Fruit fly (Drosophila melanogaster) whole organism, embryonic: ENCODE data around the gene CG18563.

ENCODE experiments used
- ATbp ChIP-seq: fragments of 200-800 bp; sonication (Bioruptor generic); optimal IDR thresholded peaks from 2 replicates; lab custom pipeline; 2017; ENCODE audit warnings: missing biosample characterization, mild to moderate bottlenecking, missing genetic modification characterization, missing genetic modification reagents
- B-H2 ChIP-seq: fragments of 200-800 bp; sonication (Bioruptor generic); optimal IDR thresholded peaks from 2 replicates; lab custom pipeline; 2018; ENCODE audit warnings: missing biosample characterization, mild to moderate bottlenecking, missing genetic modification characterization
- CG10267 ChIP-seq: fragments of 200-800 bp; sonication (Bioruptor generic); optimal IDR thresholded peaks from 2 replicates; lab custom pipeline; 2018; ENCODE audit warnings: missing biosample characterization, mild to moderate bottlenecking, missing genetic modification characterization, moderate library complexity
- CG10959 ChIP-seq: fragments of 200-800 bp; sonication (Bioruptor generic); IDR thresholded peaks from 2 replicates; pipeline ENCODE4 v1.3.6; 2022; ENCODE audit warnings: missing biosample characterization, missing genetic modification characterization
- CG11456 ChIP-seq: fragments of 200-800 bp; sonication (Bioruptor generic); IDR thresholded peaks from 3 replicates; pipeline ENCODE4 v1.3.6; 2022; ENCODE audit warnings: missing biosample characterization, missing genetic modification characterization
- CG12155 ChIP-seq: fragments of 200-800 bp; sonication (Bioruptor generic); optimal IDR thresholded peaks from 3 replicates; lab custom pipeline; 2016; ENCODE audit warnings: missing biosample characterization, missing genetic modification characterization
- CG16863 ChIP-seq: fragments of 200-800 bp; sonication (Bioruptor generic); optimal IDR thresholded peaks from 3 replicates; lab custom pipeline; 2016; ENCODE audit warnings: missing biosample characterization, missing genetic modification characterization
- CG1832 ChIP-seq: fragments of 200-800 bp; sonication (Bioruptor generic); optimal IDR thresholded peaks from 2 replicates; lab custom pipeline; 2017; ENCODE audit warnings: missing biosample characterization, mild to moderate bottlenecking, missing genetic modification characterization, inconsistent platforms
- CG2120 ChIP-seq: fragments of 200-800 bp; sonication (Bioruptor generic); optimal IDR thresholded peaks from 3 replicates; lab custom pipeline; 2016; ENCODE audit warnings: missing biosample characterization, missing genetic modification characterization
- CG32772 ChIP-seq: fragments of 200-800 bp; sonication (Bioruptor generic); IDR thresholded peaks from 2 replicates; pipeline ENCODE4 v1.3.6; 2022; ENCODE audit warnings: missing biosample characterization, missing genetic modification characterization
- CG6272 ChIP-seq: fragments of 200-800 bp; sonication (Bioruptor generic); IDR thresholded peaks from 2 replicates; pipeline ENCODE4 v1.3.6; 2022; ENCODE audit warnings: missing biosample characterization, missing genetic modification characterization
- CG8281 ChIP-seq: fragments of 200-800 bp; sonication (Bioruptor generic); optimal IDR thresholded peaks from 2 replicates; lab custom pipeline; 2018; ENCODE audit warnings: missing biosample characterization, mild to moderate bottlenecking, missing genetic modification characterization, moderate library complexity
- CG8765 ChIP-seq: fragments of 200-800 bp; sonication (Bioruptor generic); IDR thresholded peaks from 2 replicates; pipeline ENCODE4 v1.3.6; 2022; ENCODE audit warnings: missing biosample characterization, missing genetic modification characterization
- CG8944 ChIP-seq: fragments of 200-800 bp; sonication (Bioruptor generic); optimal IDR thresholded peaks from 3 replicates; lab custom pipeline; 2016; ENCODE audit warnings: missing biosample characterization, missing genetic modification characterization
- CG9797 ChIP-seq: fragments of 200-800 bp; sonication (Bioruptor generic); optimal IDR thresholded peaks from 3 replicates; lab custom pipeline; 2018; ENCODE audit warnings: missing biosample characterization, mild to moderate bottlenecking, missing genetic modification characterization
- CG9932 ChIP-seq: fragments of 200-800 bp; sonication (Bioruptor generic); IDR thresholded peaks from 2 replicates; pipeline ENCODE4 v1.3.6; 2022; ENCODE audit warnings: missing biosample characterization, missing genetic modification characterization
- CrebB ChIP-seq: fragments of 200-800 bp; sonication (Bioruptor generic); optimal IDR thresholded peaks from 3 replicates; lab custom pipeline; 2018; ENCODE audit warnings: missing biosample characterization, mild to moderate bottlenecking, missing genetic modification characterization
- Dip2 ChIP-seq: fragments of 200-800 bp; sonication (Bioruptor generic); IDR thresholded peaks from 2 replicates; pipeline ENCODE4 v1.3.6; 2022; ENCODE audit warnings: missing biosample characterization, missing genetic modification characterization
- Elba2 ChIP-seq: fragments of 200-800 bp; sonication (Bioruptor generic); optimal IDR thresholded peaks from 3 replicates; lab custom pipeline; 2016; ENCODE audit warnings: missing biosample characterization, missing genetic modification characterization
- Fer3 ChIP-seq: fragments of 200-800 bp; sonication (Bioruptor generic); optimal IDR thresholded peaks from 2 replicates; lab custom pipeline; 2018; ENCODE audit warnings: missing biosample characterization, mild to moderate bottlenecking, missing genetic modification characterization, moderate library complexity
- Lim3 ChIP-seq: fragments of 200-800 bp; sonication (Bioruptor generic); IDR thresholded peaks from 2 replicates; pipeline ENCODE4 v1.3.6; 2022; ENCODE audit warnings: missing biosample characterization, missing genetic modification characterization
- NFAT ChIP-seq: fragments of 200-800 bp; sonication (Bioruptor generic); IDR thresholded peaks from 2 replicates; pipeline ENCODE4 v1.3.6; 2022; ENCODE audit warnings: missing biosample characterization, missing genetic modification characterization
- Rfx ChIP-seq: fragments of 200-800 bp; sonication (Bioruptor generic); IDR thresholded peaks from 2 replicates; pipeline ENCODE4 v1.3.6; 2022; ENCODE audit warnings: missing biosample characterization, missing genetic modification characterization
- Scr ChIP-seq: fragments of 200-800 bp; sonication (Bioruptor generic); IDR thresholded peaks from 2 replicates; pipeline ENCODE4 v1.3.6; 2022; ENCODE audit warnings: missing biosample characterization, missing genetic modification characterization; ENCODE audit not compliant: partially characterized antibody
- Sry-β ChIP-seq: fragments of 200-800 bp; sonication (Bioruptor generic); optimal IDR thresholded peaks from 2 replicates; lab custom pipeline; 2018; ENCODE audit warnings: missing biosample characterization, mild to moderate bottlenecking, missing genetic modification characterization, moderate library complexity
- Stat92E ChIP-seq, 3 experiments: fragments of >200 bp in 2 of 3; fragments of 200-800 bp in 1 of 3; sonication (Bioruptor generic) in 1 of 3; optimal IDR thresholded peaks; 2 replicates each; lab custom pipeline; 2017 to 2019; ENCODE audit warnings: missing biosample characterization in 3 of 3, missing genetic modification characterization in 3 of 3, mild to moderate bottlenecking in 1 of 3, moderate library complexity in 1 of 3
- TFAM ChIP-seq: fragments of 200-800 bp; sonication (Bioruptor generic); optimal IDR thresholded peaks from 2 replicates; lab custom pipeline; 2017; ENCODE audit warnings: missing biosample characterization, missing genetic modification characterization, inconsistent platforms
- YL-1 ChIP-seq: fragments of 200-800 bp; sonication (Bioruptor generic); optimal IDR thresholded peaks from 3 replicates; lab custom pipeline; 2017; ENCODE audit warnings: missing biosample characterization, mild to moderate bottlenecking, missing genetic modification characterization
- al ChIP-seq: fragments of 200-800 bp; sonication (Bioruptor generic); IDR thresholded peaks from 2 replicates; pipeline ENCODE4 v1.3.6; 2022; ENCODE audit warnings: missing biosample characterization, missing genetic modification characterization
- amos ChIP-seq: fragments of 200-800 bp; sonication (Bioruptor generic); IDR thresholded peaks from 2 replicates; pipeline ENCODE4 v1.3.6; 2022; ENCODE audit warnings: missing biosample characterization, missing genetic modification characterization; ENCODE audit not compliant: partially characterized antibody
- ap ChIP-seq: fragments of 200-800 bp; sonication (Bioruptor generic); IDR thresholded peaks from 2 replicates; pipeline ENCODE4 v1.3.6; 2022; ENCODE audit warnings: missing biosample characterization, missing genetic modification characterization
- ato ChIP-seq: fragments of 200-800 bp; sonication (Bioruptor generic); IDR thresholded peaks from 2 replicates; pipeline ENCODE4 v1.3.6; 2022; ENCODE audit warnings: missing biosample characterization, missing genetic modification characterization; ENCODE audit not compliant: partially characterized antibody
- cad ChIP-seq: fragments of >200 bp; optimal IDR thresholded peaks from 2 replicates; lab custom pipeline; 2017; ENCODE audit warnings: missing biosample characterization, missing genetic modification characterization
- chm ChIP-seq: fragments of 200-800 bp; sonication (Bioruptor generic); IDR thresholded peaks from 2 replicates; pipeline ENCODE4 v1.3.6; 2022; ENCODE audit warnings: missing biosample characterization, missing genetic modification characterization
- corto ChIP-seq: fragments of 200-800 bp; sonication (Bioruptor generic); optimal IDR thresholded peaks from 2 replicates; lab custom pipeline; 2016; ENCODE audit warnings: missing biosample characterization, mild to moderate bottlenecking, missing genetic modification characterization, moderate library complexity
- crp ChIP-seq, 2 experiments: fragments of 200-800 bp; sonication (Bioruptor generic); optimal IDR thresholded peaks; 2 replicates in 1 of 2; 3 replicates in 1 of 2; lab custom pipeline; 2017; ENCODE audit warnings: missing biosample characterization in 2 of 2, missing genetic modification characterization in 2 of 2, mild to moderate bottlenecking in 1 of 2, moderate library complexity in 1 of 2
- gem ChIP-seq: fragments of 200-800 bp; sonication (Bioruptor generic); optimal IDR thresholded peaks from 2 replicates; lab custom pipeline; 2019; ENCODE audit warnings: missing biosample characterization, mild to moderate bottlenecking, missing genetic modification characterization, moderate library complexity
- her ChIP-seq: fragments of 200-800 bp; sonication (Bioruptor generic); optimal IDR thresholded peaks from 2 replicates; lab custom pipeline; 2016; ENCODE audit warnings: missing biosample characterization, missing genetic modification characterization
- kah ChIP-seq: fragments of 200-800 bp; sonication (Bioruptor generic); optimal IDR thresholded peaks from 2 replicates; lab custom pipeline; 2018; ENCODE audit warnings: missing biosample characterization, mild to moderate bottlenecking, missing genetic modification characterization
- kni ChIP-seq: fragments of 200-800 bp; sonication (Bioruptor generic); optimal IDR thresholded peaks from 3 replicates; lab custom pipeline; 2017; ENCODE audit warnings: mild to moderate bottlenecking, missing biosample characterization, missing genetic modification reagents, missing genetic modification characterization
- lab ChIP-seq: fragments of 200-800 bp; sonication (Bioruptor generic); optimal IDR thresholded peaks from 3 replicates; lab custom pipeline; 2017; ENCODE audit warnings: missing biosample characterization, missing genetic modification characterization, mild to moderate bottlenecking, moderate library complexity, missing genetic modification reagents
- lov ChIP-seq, 2 experiments: fragments of 200-800 bp in 1 of 2; fragments of >200 bp in 1 of 2; sonication (Bioruptor generic) in 1 of 2; IDR thresholded peaks in 1 of 2; optimal IDR thresholded peaks in 1 of 2; 2 replicates in 1 of 2; 3 replicates in 1 of 2; pipeline versions ENCODE4 v1.3.6 to Lab custom; 2017 to 2022; ENCODE audit warnings: missing biosample characterization in 1 of 2, missing genetic modification characterization in 1 of 2
- pfk ChIP-seq: fragments of 200-800 bp; sonication (Bioruptor generic); optimal IDR thresholded peaks from 2 replicates; lab custom pipeline; 2018; ENCODE audit warnings: missing biosample characterization, mild to moderate bottlenecking, missing genetic modification characterization, moderate library complexity
- prd ChIP-seq, 3 experiments: fragments of >200 bp in 2 of 3; fragments of 200-800 bp in 1 of 3; sonication (Bioruptor generic) in 1 of 3; optimal IDR thresholded peaks in 2 of 3; IDR thresholded peaks in 1 of 3; 2 replicates in 2 of 3; 3 replicates in 1 of 3; pipeline versions ENCODE4 v1.3.6 to Lab custom; 2017 to 2022; ENCODE audit warnings: missing biosample characterization in 1 of 3, missing genetic modification characterization in 1 of 3
- seq ChIP-seq: fragments of 200-800 bp; sonication (Bioruptor generic); IDR thresholded peaks from 2 replicates; pipeline ENCODE4 v1.3.6; 2022; ENCODE audit warnings: missing biosample characterization, missing genetic modification characterization
- unc-4 ChIP-seq: fragments of 200-800 bp; sonication (Bioruptor generic); IDR thresholded peaks from 2 replicates; pipeline ENCODE4 v1.3.6; 2022; ENCODE audit warnings: missing biosample characterization, missing genetic modification characterization; ENCODE audit not compliant: partially characterized antibody
- vfl ChIP-seq: fragments of 200-800 bp; sonication (Bioruptor generic); optimal IDR thresholded peaks from 2 replicates; lab custom pipeline; 2016; ENCODE audit warnings: missing biosample characterization, missing genetic modification characterization
- vnd ChIP-seq: fragments of 200-800 bp; sonication (Bioruptor generic); IDR thresholded peaks from 3 replicates; pipeline ENCODE4 v1.3.6; 2022; ENCODE audit warnings: missing biosample characterization, missing genetic modification characterization; ENCODE audit not compliant: partially characterized antibody
- z ChIP-seq: fragments of 200-800 bp; sonication (Bioruptor generic); IDR thresholded peaks from 3 replicates; pipeline ENCODE4 v1.3.6; 2022; ENCODE audit warnings: missing biosample characterization, missing genetic modification characterization

Gene CG18563

dm6 chr2L:17410358-17410757 is 47.5 kb downstream of the CG18563 start, which contains the start of the genes Polr2J and CG15141 (continued):
- peak; percentile 66 for TF ChIP-seq vfl (GFP tag; lab: Kevin White, UChicago)
- no peak for TF ChIP-seq Dip2
- peak; percentile 52; the same call in 1 of the 2 replicates for TF ChIP-seq CG10959 (GFP tag; lab: Robert Waterston, UW)
- peak; percentile 91 for TF ChIP-seq Rfx
- peak; percentile 94 for TF ChIP-seq Scr (GFP tag; lab: Robert Waterston, UW)
- no peak for TF ChIP-seq kni (GFP tag; lab: Kevin White, UChicago)
- TF ChIP-seq CG32772 (GFP tag; lab: Robert Waterston, UW), result peak; percentile 92
- TF ChIP-seq amos, result peak; percentile 84
- TF ChIP-seq CG2120 (GFP tag; lab: Kevin White, UChicago), result peak; percentile 94
- TF ChIP-seq al, result peak; percentile 87
- peak; percentile 78 for TF ChIP-seq CG16863
- peak; percentile 86 for TF ChIP-seq lab (GFP tag; lab: Kevin White, UChicago)
- TF ChIP-seq ATbp, result peak; percentile 48
- TF ChIP-seq CG12155 (GFP tag; lab: Kevin White, UChicago), result peak; percentile 85
- TF ChIP-seq CG10267 (tag; lab: Kevin White, UChicago), result peak; percentile 99
- TF ChIP-seq ato (GFP tag; lab: Robert Waterston, UW), result peak; percentile 43; the same call in 1 of the 2 replicates
- TF ChIP-seq TFAM (GFP tag; lab: Kevin White, UChicago), result peak; percentile 14
- TF ChIP-seq z (GFP tag; lab: Robert Waterston, UW), result no peak
- peak; percentile 91 for TF ChIP-seq CG11456 (GFP tag; lab: Robert Waterston, UW)
- peak; percentile 40 for TF ChIP-seq seq (GFP tag; lab: Robert Waterston, UW)
- TF ChIP-seq CG9932 (GFP tag; lab: Robert Waterston, UW), result peak; percentile 95
- no peak for TF ChIP-seq pfk (GFP tag; lab: Kevin White, UChicago)
- peak; percentile 66 for TF ChIP-seq Elba2 (GFP tag; lab: Kevin White, UChicago)
- TF ChIP-seq her, result no peak
- TF ChIP-seq prd (optimal IDR thresholded peaks at IDR 0.05; lab: Kevin White, UChicago), result no peak
- TF ChIP-seq prd (GFP tag; IDR thresholded peaks at IDR 0.05; lab: Robert Waterston, UW), result peak; percentile 95
- peak; percentile 85 for TF ChIP-seq vnd (GFP tag; lab: Robert Waterston, UW)
- peak; percentile 94 for TF ChIP-seq gem (tag; lab: Kevin White, UChicago)
- peak; percentile 25 for TF ChIP-seq kah
- TF ChIP-seq unc-4 (GFP tag; lab: Robert Waterston, UW), result peak; percentile 89
- peak; percentile 76; the same call in 1 of the 2 replicates for TF ChIP-seq ap (GFP tag; lab: Robert Waterston, UW)
- TF ChIP-seq chm (GFP tag; lab: Robert Waterston, UW), result peak; percentile 70
- peak; percentile 59 for TF ChIP-seq CrebB (tag; lab: Kevin White, UChicago)
- TF ChIP-seq CG6272, result peak; percentile 93
- TF ChIP-seq crp (GFP tag; optimal IDR thresholded peaks at IDR 0.05; lab: Kevin White, UChicago), result peak in 1 of 2 experiments; percentile 81
- peak; percentile 60 for TF ChIP-seq CG9797
- TF ChIP-seq Sry-β (GFP tag; lab: Kevin White, UChicago), result peak; percentile 93
- peak; percentile 81 for TF ChIP-seq Fer3
- TF ChIP-seq CG8944 (GFP tag; lab: Kevin White, UChicago), result no peak
- TF ChIP-seq lov (optimal IDR thresholded peaks at IDR 0.05; lab: Kevin White, UChicago), result no peak
- TF ChIP-seq lov (GFP tag; IDR thresholded peaks at IDR 0.05; lab: Robert Waterston, UW), result 0 out of 3 replicates have a peak, but pooled peaks have one; percentile 63
- peak; percentile 85 for TF ChIP-seq YL-1 (GFP tag; lab: Kevin White, UChicago)
- TF ChIP-seq corto (GFP tag; lab: Kevin White, UChicago), result peak; percentile 25
- no peak for TF ChIP-seq CG1832 (GFP tag; lab: Kevin White, UChicago)
- peak; percentile 84 for TF ChIP-seq NFAT (GFP tag; lab: Robert Waterston, UW)
- peak; percentile 56; the same call in 1 of the 2 replicates for TF ChIP-seq Lim3
- peak; percentile 79 for TF ChIP-seq B-H2
- peak; percentile 84 for TF ChIP-seq CG8765 (GFP tag; lab: Robert Waterston, UW)
- peak; percentile 48 for TF ChIP-seq CG8281 (tag; lab: Kevin White, UChicago)
- no peak for TF ChIP-seq Stat92E (GFP tag; optimal IDR thresholded peaks at IDR 0.05; lab: Kevin White, UChicago)
- no peak for TF ChIP-seq cad (GFP tag; lab: Kevin White, UChicago)
